Worm (Caenorhabditis elegans) whole organism, L2 larva: ENCODE measurements around the gene srg-55.

ENCODE experiments used
- C34F6.9 ChIP-seq: fragments of 150-350 bp; optimal IDR thresholded peaks from 2 replicates; lab custom pipeline; 2014; ENCODE audit warnings: missing biosample characterization, missing genetic modification characterization
- F13H6.1 ChIP-seq: sonication (generic microtip); optimal IDR thresholded peaks from 2 replicates; lab custom pipeline; 2016; ENCODE audit warnings: missing genetic modification characterization, missing compliant biosample characterization
- Y55F3AM.14 ChIP-seq: fragments of 200-800 bp; sonication (Bioruptor generic); optimal IDR thresholded peaks from 2 replicates; lab custom pipeline; 2018; ENCODE audit warnings: mild to moderate bottlenecking, missing genetic modification characterization, missing compliant biosample characterization
- alr-1 ChIP-seq: fragments of 150-350 bp; optimal IDR thresholded peaks from 2 replicates; lab custom pipeline; 2014; ENCODE audit warnings: missing biosample characterization, missing genetic modification characterization
- aly-2 ChIP-seq: fragments of 150-350 bp; optimal IDR thresholded peaks from 2 replicates; lab custom pipeline; 2014; ENCODE audit warnings: missing biosample characterization, missing genetic modification characterization
- ama-1 ChIP-seq: fragments of 150-350 bp; optimal IDR thresholded peaks from 2 replicates; lab custom pipeline; 2018; ENCODE audit warnings: inconsistent platforms
- ceh-16 ChIP-seq: fragments of 150-350 bp; optimal IDR thresholded peaks from 2 replicates; lab custom pipeline; 2014; ENCODE audit warnings: missing biosample characterization, missing genetic modification characterization
- ceh-82 ChIP-seq: fragments of 150-350 bp; optimal IDR thresholded peaks from 2 replicates; lab custom pipeline; 2014; ENCODE audit warnings: missing biosample characterization, missing genetic modification characterization
- crh-2 ChIP-seq: sonication (generic microtip); optimal IDR thresholded peaks from 2 replicates; lab custom pipeline; 2017; ENCODE audit warnings: missing biosample characterization, missing genetic modification characterization
- egl-27 ChIP-seq: sonication (generic microtip); optimal IDR thresholded peaks from 3 replicates; lab custom pipeline; 2017; ENCODE audit warnings: missing biosample characterization, missing genetic modification reagents, missing genetic modification characterization
- elt-1 ChIP-seq: fragments of 150-350 bp; optimal IDR thresholded peaks from 2 replicates; lab custom pipeline; 2014; ENCODE audit warnings: missing biosample characterization, missing genetic modification characterization
- elt-3 ChIP-seq: sonication (generic microtip); optimal IDR thresholded peaks from 2 replicates; lab custom pipeline; 2017; ENCODE audit warnings: missing biosample characterization, missing genetic modification characterization
- fos-1 ChIP-seq: fragments of 150-350 bp; optimal IDR thresholded peaks from 2 replicates; lab custom pipeline; 2014; ENCODE audit warnings: missing biosample characterization, missing genetic modification characterization
- lin-11 ChIP-seq: fragments of 150-350 bp; sonication (generic microtip); optimal IDR thresholded peaks from 2 replicates; lab custom pipeline; 2014; ENCODE audit warnings: missing biosample characterization, missing genetic modification characterization, inconsistent platforms, mixed read lengths
- lin-13 ChIP-seq: fragments of 150-350 bp; optimal IDR thresholded peaks from 2 replicates; lab custom pipeline; 2014; ENCODE audit warnings: missing biosample characterization, missing genetic modification reagents, missing genetic modification characterization
- lin-39 ChIP-seq: fragments of 150-350 bp; optimal IDR thresholded peaks from 2 replicates; lab custom pipeline; 2014; ENCODE audit warnings: missing biosample characterization, missing genetic modification reagents, missing genetic modification characterization
- lsy-2 ChIP-seq, 2 experiments: fragments of 150-350 bp in 1 of 2; sonication (generic microtip) in 1 of 2; optimal IDR thresholded peaks; 2 replicates each; lab custom pipeline; 2014 to 2017; ENCODE audit warnings: missing biosample characterization in 2 of 2, missing genetic modification characterization in 2 of 2
- mab-5 ChIP-seq: fragments of 150-350 bp; optimal IDR thresholded peaks from 2 replicates; lab custom pipeline; 2014; ENCODE audit warnings: missing biosample characterization, missing genetic modification characterization
- mbf-1 ChIP-seq: sonication (generic microtip); optimal IDR thresholded peaks from 2 replicates; lab custom pipeline; 2017; ENCODE audit warnings: missing biosample characterization, missing genetic modification characterization
- nhr-11 ChIP-seq: fragments of 150-350 bp; optimal IDR thresholded peaks from 2 replicates; lab custom pipeline; 2014; ENCODE audit warnings: missing biosample characterization, missing genetic modification characterization
- nhr-12 ChIP-seq: fragments of 150-350 bp; optimal IDR thresholded peaks from 2 replicates; lab custom pipeline; 2014; ENCODE audit warnings: missing biosample characterization, missing genetic modification characterization
- nhr-129 ChIP-seq: fragments of 150-350 bp; optimal IDR thresholded peaks from 2 replicates; lab custom pipeline; 2014; ENCODE audit warnings: missing biosample characterization, missing genetic modification characterization
- nhr-23 ChIP-seq: fragments of 150-350 bp; optimal IDR thresholded peaks from 2 replicates; lab custom pipeline; 2014; ENCODE audit warnings: missing biosample characterization, missing genetic modification reagents, missing genetic modification characterization
- nhr-237 ChIP-seq: fragments of 150-350 bp; optimal IDR thresholded peaks from 2 replicates; lab custom pipeline; 2014; ENCODE audit warnings: missing biosample characterization, missing genetic modification characterization
- nhr-25 ChIP-seq: fragments of 150-350 bp; sonication (generic microtip); optimal IDR thresholded peaks from 3 replicates; lab custom pipeline; 2014; ENCODE audit warnings: missing biosample characterization, missing genetic modification characterization
- nhr-77 ChIP-seq: fragments of 150-350 bp; optimal IDR thresholded peaks from 2 replicates; lab custom pipeline; 2014; ENCODE audit warnings: missing biosample characterization, missing genetic modification characterization
- sem-4 ChIP-seq: fragments of 150-350 bp; optimal IDR thresholded peaks from 2 replicates; lab custom pipeline; 2014; ENCODE audit warnings: missing biosample characterization, missing genetic modification reagents, missing genetic modification characterization
- skn-1 ChIP-seq: sonication (generic microtip); optimal IDR thresholded peaks from 2 replicates; lab custom pipeline; 2017; ENCODE audit warnings: missing biosample characterization, missing genetic modification characterization
- sma-3 ChIP-seq: sonication (generic microtip); optimal IDR thresholded peaks from 2 replicates; lab custom pipeline; 2016; ENCODE audit warnings: missing genetic modification reagents, missing genetic modification characterization, missing compliant biosample characterization
- sma-9 ChIP-seq, 2 experiments: fragments of 150-350 bp in 1 of 2; sonication (generic microtip) in 1 of 2; optimal IDR thresholded peaks; 2 replicates each; lab custom pipeline; 2014 to 2016; ENCODE audit warnings: missing genetic modification characterization in 2 of 2, mild to moderate bottlenecking in 1 of 2, missing biosample characterization in 1 of 2, missing compliant biosample characterization in 1 of 2, missing genetic modification reagents in 1 of 2, moderate library complexity in 1 of 2
- snpc-4 ChIP-seq: fragments of 150-350 bp; optimal IDR thresholded peaks from 2 replicates; lab custom pipeline; 2014; ENCODE audit warnings: missing biosample characterization, missing genetic modification characterization
- unc-55 ChIP-seq: fragments of 150-350 bp; sonication (generic microtip); optimal IDR thresholded peaks from 3 replicates; lab custom pipeline; 2014; ENCODE audit warnings: missing biosample characterization, missing genetic modification reagents, missing genetic modification characterization
- unc-62 ChIP-seq: fragments of 150-350 bp; optimal IDR thresholded peaks from 2 replicates; lab custom pipeline; 2014; ENCODE audit warnings: missing biosample characterization, missing genetic modification reagents, missing genetic modification characterization
- zag-1 ChIP-seq: fragments of 150-350 bp; optimal IDR thresholded peaks from 2 replicates; lab custom pipeline; 2014; ENCODE audit warnings: missing biosample characterization, missing genetic modification characterization
- ztf-11 ChIP-seq: sonication (generic microtip); optimal IDR thresholded peaks from 2 replicates; lab custom pipeline; 2017; ENCODE audit warnings: missing biosample characterization, missing genetic modification characterization
- ztf-4 ChIP-seq: fragments of 150-350 bp; optimal IDR thresholded peaks from 2 replicates; lab custom pipeline; 2014; ENCODE audit warnings: missing biosample characterization, missing genetic modification characterization

srg-55 gene

DNA sequence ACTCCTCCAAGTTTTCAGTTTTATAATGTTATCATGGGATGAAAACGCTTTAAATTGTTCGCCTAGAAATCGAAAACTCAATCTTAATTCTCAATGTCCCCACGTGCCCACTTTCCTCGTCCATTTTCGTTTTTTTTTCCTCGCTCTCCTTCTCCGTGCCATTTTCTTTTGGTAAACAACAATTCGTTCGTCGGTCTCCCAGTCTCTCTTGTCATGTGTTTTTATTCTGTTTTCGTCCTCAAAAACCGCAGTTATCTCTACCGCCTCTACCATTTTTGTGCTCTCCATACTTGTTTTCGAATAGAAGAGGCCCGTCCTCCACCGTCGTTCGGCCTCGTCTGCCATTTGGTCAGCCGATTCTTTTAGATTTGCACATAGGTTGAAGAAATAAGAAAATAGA lies 20.4 kb upstream of the srg-55 start:
- TF ChIP-seq C34F6.9 (tag; lab: Kevin White, UChicago): peak; percentile 49
- peak; percentile 43 for TF ChIP-seq lin-11 (tag; lab: Kevin White, UChicago)
- TF ChIP-seq nhr-237 (tag; lab: Kevin White, UChicago): no peak
- peak; percentile 17 for TF ChIP-seq ama-1
- no peak for TF ChIP-seq lin-13 (GFP tag; lab: Kevin White, UChicago)
- peak; percentile 83 for TF ChIP-seq nhr-129 (tag; lab: Kevin White, UChicago)
- TF ChIP-seq sem-4 (tag; lab: Kevin White, UChicago): no peak

DNA sequence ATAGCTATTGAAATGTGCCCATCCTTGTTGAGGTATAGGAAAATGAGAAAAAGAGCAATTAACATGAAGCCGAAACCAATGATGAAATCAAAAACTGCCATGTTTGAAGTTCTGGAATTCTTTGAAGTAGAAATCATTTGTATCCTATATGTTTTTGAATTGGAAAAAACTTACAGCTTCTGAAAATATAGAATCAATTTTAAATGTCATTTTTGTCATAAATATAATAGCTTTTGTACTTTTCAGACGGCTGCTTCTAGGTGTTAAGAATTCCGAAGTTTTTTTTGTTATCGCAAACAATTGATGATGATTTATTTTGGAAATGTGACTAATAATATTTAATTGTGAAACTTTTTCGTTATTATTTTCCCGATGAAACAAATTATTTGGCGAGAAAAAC lies 18.9 kb upstream of the srg-55 start, which contains the start of gene C30G7.4:
Gene C30G7.4, minus strand, starts transcription at position 101 of the 400 bp plus-strand sequence.
- TF ChIP-seq ceh-16 (no peak), nhr-23 (tag; lab: Kevin White, UChicago) (no peak), nhr-11 (no peak), sma-9 (GFP tag; optimal IDR thresholded peaks at IDR 0.05; lab: Kevin White, UChicago) (no peak), sma-9 (tag; optimal IDR thresholded peaks at IDR 0.05; lab: Kevin White, UChicago) (no peak), snpc-4 (tag; lab: Kevin White, UChicago) (no peak), nhr-25 (tag; lab: Kevin White, UChicago) (no peak), mab-5 (tag; lab: Kevin White, UChicago) (no peak), nhr-237 (tag; lab: Kevin White, UChicago) (no peak), ztf-4 (tag; lab: Kevin White, UChicago) (no peak), lsy-2 (tag; optimal IDR thresholded peaks at IDR 0.05; lab: Kevin White, UChicago) (no peak), crh-2 (tag; lab: Kevin White, UChicago) (no peak), egl-27 (no peak), nhr-129 (tag; lab: Kevin White, UChicago) (no peak), sem-4 (tag; lab: Kevin White, UChicago) (no peak), sma-3 (GFP tag; lab: Kevin White, UChicago) (no peak), fos-1 (tag; lab: Kevin White, UChicago) (no peak), aly-2 (no peak)
- TF ChIP-seq, all 48 proteins: peak for 0

ce11 chrV:14945697-14946096 lies 17.5 kb upstream of the srg-55 start, which contains the start of gene C30G7.3:
C30G7.3 (minus strand) TSS chrV:14945704.
- TF ChIP-seq lin-13 (GFP tag; lab: Kevin White, UChicago): no peak
- TF ChIP-seq sem-4 (tag; lab: Kevin White, UChicago): no peak
- no peak for TF ChIP-seq ceh-82
- no peak for TF ChIP-seq elt-3 (tag; lab: Kevin White, UChicago)
- no peak for TF ChIP-seq skn-1 (tag; lab: Kevin White, UChicago)
- no peak for TF ChIP-seq snpc-4 (tag; lab: Kevin White, UChicago)
- TF ChIP-seq nhr-11: no peak
- no peak for TF ChIP-seq ama-1
- no peak for TF ChIP-seq alr-1 (tag; lab: Kevin White, UChicago)
- no peak for TF ChIP-seq nhr-23 (tag; lab: Kevin White, UChicago)
- no peak for TF ChIP-seq lin-11 (tag; lab: Kevin White, UChicago)
- TF ChIP-seq ztf-4 (tag; lab: Kevin White, UChicago): no peak
- TF ChIP-seq F13H6.1: no peak
- TF ChIP-seq nhr-237 (tag; lab: Kevin White, UChicago): no peak
- no peak for TF ChIP-seq mbf-1 (tag; lab: Kevin White, UChicago)
- no peak for TF ChIP-seq nhr-129 (tag; lab: Kevin White, UChicago)
- TF ChIP-seq unc-55: no peak

ce11 chrV:14945124-14945523 lies 17.0 kb upstream of the srg-55 start:
- TF ChIP-seq egl-27 (no peak), unc-62 (no peak), nhr-77 (no peak), Y55F3AM.14 (no peak), nhr-237 (tag; lab: Kevin White, UChicago) (no peak), nhr-25 (tag; lab: Kevin White, UChicago) (no peak), elt-1 (tag; lab: Kevin White, UChicago) (no peak), ceh-16 (no peak), ztf-11 (tag; lab: Kevin White, UChicago) (no peak), nhr-11 (no peak), ceh-82 (no peak), zag-1 (tag; lab: Kevin White, UChicago) (no peak), lin-11 (tag; lab: Kevin White, UChicago) (no peak), nhr-12 (tag; lab: Kevin White, UChicago) (no peak), skn-1 (tag; lab: Kevin White, UChicago) (no peak), lin-39 (tag; lab: Kevin White, UChicago) (no peak), mbf-1 (tag; lab: Kevin White, UChicago) (no peak), nhr-129 (tag; lab: Kevin White, UChicago) (no peak), sem-4 (tag; lab: Kevin White, UChicago) (no peak)
- TF ChIP-seq, all 48 proteins: peak for 0
